Worm (Caenorhabditis elegans) whole organism, L4 larva: ENCODE data around the gene F14D2.5.

Experiments
- D1046.2 ChIP-seq: fragments of 200-800 bp; sonication (Bioruptor generic); IDR thresholded peaks from 2 replicates; pipeline ENCODE4 v1.3.6; 2022; ENCODE audit warnings: missing genetic modification characterization, missing compliant biosample characterization
- F26F4.8 ChIP-seq: fragments of 200-800 bp; sonication (Bioruptor generic); conservative IDR thresholded peaks from 2 replicates; pipeline ENCODE4 v1.3.6; 2022; ENCODE audit warnings: missing genetic modification characterization, missing compliant biosample characterization
- F49E8.2 ChIP-seq: sonication (generic microtip); optimal IDR thresholded peaks from 2 replicates; lab custom pipeline; 2016; ENCODE audit warnings: missing compliant biosample characterization, mild to moderate bottlenecking, missing genetic modification characterization, borderline replicate concordance
- Y105C5A.15 ChIP-seq: fragments of 200-800 bp; sonication (Bioruptor generic); IDR thresholded peaks from 2 replicates; pipeline ENCODE4 v1.3.6; 2022; ENCODE audit warnings: missing genetic modification characterization, missing compliant biosample characterization
- Y5F2A.4 ChIP-seq: fragments of 200-800 bp; sonication (Bioruptor generic); optimal IDR thresholded peaks from 2 replicates; lab custom pipeline; 2018; ENCODE audit warnings: mild to moderate bottlenecking, missing genetic modification characterization, missing compliant biosample characterization
- aha-1 ChIP-seq: fragments of 150-350 bp; peaks from one replicate; lab custom pipeline; 2014; ENCODE audit warnings: missing biosample characterization, missing genetic modification characterization
- aly-2 ChIP-seq: sonication (generic microtip); optimal IDR thresholded peaks from 2 replicates; lab custom pipeline; 2018; ENCODE audit warnings: missing biosample characterization, missing genetic modification characterization
- attf-4 ChIP-seq: sonication (generic microtip); optimal IDR thresholded peaks from 3 replicates; lab custom pipeline; 2017; ENCODE audit warnings: missing biosample characterization, missing genetic modification characterization
- ceh-28 ChIP-seq: fragments of 150-350 bp; optimal IDR thresholded peaks from 2 replicates; lab custom pipeline; 2014; ENCODE audit warnings: missing biosample characterization, missing genetic modification reagents, missing genetic modification characterization
- ceh-44 ChIP-seq: fragments of 200-800 bp; sonication (Bioruptor generic); IDR thresholded peaks from 2 replicates; pipeline ENCODE4 v1.3.6; 2022; ENCODE audit warnings: missing genetic modification reagents, missing genetic modification characterization, missing compliant biosample characterization
- cey-2 ChIP-seq: sonication (generic microtip); optimal IDR thresholded peaks from 3 replicates; lab custom pipeline; 2017; ENCODE audit warnings: missing genetic modification characterization, mild to moderate bottlenecking, missing compliant biosample characterization, antibody characterized with exemption, borderline replicate concordance; ENCODE audit not compliant: insufficient read depth
- ctbp-1 ChIP-seq: fragments of 200-800 bp; sonication (Bioruptor generic); IDR thresholded peaks from 2 replicates; pipeline ENCODE4 v1.3.6; 2022; ENCODE audit warnings: missing genetic modification reagents, missing genetic modification characterization, missing compliant biosample characterization
- daf-16 ChIP-seq, 3 experiments: sonication (generic microtip); optimal IDR thresholded peaks; 2 replicates each; lab custom pipeline; 2016 to 2017; ENCODE audit warnings: missing genetic modification characterization in 3 of 3, missing genetic modification reagents in 3 of 3, mild to moderate bottlenecking in 2 of 3, missing compliant biosample characterization in 2 of 3, missing biosample characterization in 1 of 3, moderate library complexity in 1 of 3
- dmd-6 ChIP-seq: fragments of 200-800 bp; sonication (Bioruptor generic); IDR thresholded peaks from 2 replicates; pipeline ENCODE4 v1.3.6; 2022; ENCODE audit warnings: missing genetic modification reagents, missing genetic modification characterization, missing compliant biosample characterization
- dmd-9 ChIP-seq: fragments of 200-800 bp; sonication (Bioruptor generic); IDR thresholded peaks from 2 replicates; pipeline ENCODE4 v1.3.6; 2022; ENCODE audit warnings: missing genetic modification reagents, missing genetic modification characterization, missing compliant biosample characterization
- dpl-1 ChIP-seq: fragments of 150-350 bp; optimal IDR thresholded peaks from 2 replicates; lab custom pipeline; 2014; ENCODE audit warnings: missing biosample characterization, missing genetic modification reagents, missing genetic modification characterization
- dve-1 ChIP-seq: sonication (generic microtip); optimal IDR thresholded peaks from 2 replicates; lab custom pipeline; 2017; ENCODE audit warnings: antibody characterized with exemption, mild to moderate bottlenecking, missing genetic modification characterization, missing compliant biosample characterization; ENCODE audit not compliant: insufficient read depth
- hlh-11 ChIP-seq: fragments of 200-800 bp; sonication (Bioruptor generic); optimal IDR thresholded peaks from 2 replicates; lab custom pipeline; 2018; ENCODE audit warnings: mild to moderate bottlenecking, missing genetic modification characterization, missing compliant biosample characterization
- hlh-30 ChIP-seq: sonication (generic microtip); optimal IDR thresholded peaks from 2 replicates; lab custom pipeline; 2017; ENCODE audit warnings: antibody characterized with exemption, mild to moderate bottlenecking, missing genetic modification characterization, missing compliant biosample characterization; ENCODE audit not compliant: insufficient read depth
- hmg-1.1 ChIP-seq: fragments of 200-800 bp; sonication (Bioruptor generic); IDR thresholded peaks from 2 replicates; pipeline ENCODE4 v1.3.6; 2022; ENCODE audit warnings: missing genetic modification reagents, missing genetic modification characterization, missing compliant biosample characterization
- jun-1 ChIP-seq: fragments of 150-350 bp; optimal IDR thresholded peaks from 2 replicates; lab custom pipeline; 2014; ENCODE audit warnings: missing biosample characterization, missing genetic modification reagents, missing genetic modification characterization
- lin-1 ChIP-seq: fragments of 200-800 bp; sonication (Bioruptor generic); IDR thresholded peaks from 2 replicates; pipeline ENCODE4 v1.3.6; 2022; ENCODE audit warnings: missing genetic modification reagents, missing genetic modification characterization, missing compliant biosample characterization
- lin-38 ChIP-seq: fragments of 200-800 bp; sonication (Bioruptor generic); IDR thresholded peaks from 2 replicates; pipeline ENCODE4 v1.3.6; 2022; ENCODE audit warnings: missing genetic modification reagents, missing genetic modification characterization, missing compliant biosample characterization
- lir-3 ChIP-seq: sonication (generic microtip); optimal IDR thresholded peaks from 2 replicates; lab custom pipeline; 2016; ENCODE audit warnings: mild to moderate bottlenecking, missing genetic modification characterization, missing compliant biosample characterization
- mdl-1 ChIP-seq, 2 experiments: fragments of 150-350 bp in 1 of 2; sonication (generic microtip) in 1 of 2; optimal IDR thresholded peaks; 2 replicates each; lab custom pipeline; 2014 to 2017; ENCODE audit warnings: missing biosample characterization in 2 of 2, missing genetic modification characterization in 2 of 2
- mxl-3 ChIP-seq: fragments of 200-800 bp; sonication (Bioruptor generic); optimal IDR thresholded peaks from 2 replicates; lab custom pipeline; 2018; ENCODE audit warnings: mild to moderate bottlenecking, missing genetic modification characterization, missing compliant biosample characterization
- nhr-10 ChIP-seq: fragments of 150-350 bp; optimal IDR thresholded peaks from 2 replicates; lab custom pipeline; 2014; ENCODE audit warnings: missing biosample characterization, missing genetic modification characterization
- nhr-102 ChIP-seq: sonication (generic microtip); optimal IDR thresholded peaks from 2 replicates; lab custom pipeline; 2016; ENCODE audit warnings: mild to moderate bottlenecking, missing genetic modification characterization, moderate library complexity, missing compliant biosample characterization
- nhr-25 ChIP-seq: sonication (generic microtip); optimal IDR thresholded peaks from 2 replicates; lab custom pipeline; 2017; ENCODE audit warnings: missing genetic modification characterization, mild to moderate bottlenecking, missing compliant biosample characterization, antibody characterized with exemption, moderate library complexity, borderline replicate concordance; ENCODE audit not compliant: insufficient read depth
- nhr-28 ChIP-seq: fragments of 150-350 bp; optimal IDR thresholded peaks from 2 replicates; lab custom pipeline; 2014; ENCODE audit warnings: missing biosample characterization, missing genetic modification characterization
- nhr-48 ChIP-seq: sonication (generic microtip); optimal IDR thresholded peaks from 2 replicates; lab custom pipeline; 2016; ENCODE audit warnings: mild to moderate bottlenecking, missing genetic modification characterization, missing compliant biosample characterization
- nhr-6 ChIP-seq: fragments of 150-350 bp; optimal IDR thresholded peaks from 2 replicates; lab custom pipeline; 2014; ENCODE audit warnings: missing biosample characterization, missing genetic modification characterization
- nhr-76 ChIP-seq: fragments of 150-350 bp; optimal IDR thresholded peaks from 2 replicates; lab custom pipeline; 2014; ENCODE audit warnings: missing biosample characterization, missing genetic modification characterization
- php-3 ChIP-seq: fragments of 200-800 bp; sonication (Bioruptor generic); IDR thresholded peaks from 2 replicates; pipeline ENCODE4 v1.3.6; 2022; ENCODE audit warnings: missing genetic modification reagents, missing genetic modification characterization, missing compliant biosample characterization
- pqm-1 ChIP-seq: sonication (generic microtip); optimal IDR thresholded peaks from 2 replicates; lab custom pipeline; 2017; ENCODE audit warnings: missing biosample characterization, missing genetic modification characterization
- rbr-2 ChIP-seq: sonication (generic microtip); optimal IDR thresholded peaks from 2 replicates; lab custom pipeline; 2016; ENCODE audit warnings: missing genotype, missing genetic modification characterization, missing compliant biosample characterization
- sdz-12 ChIP-seq: fragments of 200-800 bp; sonication (Bioruptor generic); optimal IDR thresholded peaks from 2 replicates; lab custom pipeline; 2018; ENCODE audit warnings: mild to moderate bottlenecking, missing genetic modification characterization, missing compliant biosample characterization
- snpc-1.2 ChIP-seq: fragments of 200-800 bp; sonication (Bioruptor generic); IDR thresholded peaks from 2 replicates; pipeline ENCODE4 v1.3.6; 2022; ENCODE audit warnings: missing genetic modification reagents, missing genetic modification characterization, missing compliant biosample characterization
- zip-2 ChIP-seq: fragments of 150-350 bp; optimal IDR thresholded peaks from 2 replicates; lab custom pipeline; 2014; ENCODE audit warnings: missing biosample characterization, missing genetic modification characterization
- ztf-11 ChIP-seq: fragments of 150-350 bp; optimal IDR thresholded peaks from 2 replicates; lab custom pipeline; 2014; ENCODE audit warnings: missing biosample characterization, missing genetic modification characterization
- ztf-7 ChIP-seq: fragments of 150-350 bp; optimal IDR thresholded peaks from 2 replicates; lab custom pipeline; 2014; ENCODE audit warnings: missing biosample characterization, missing genetic modification characterization

F14D2.5 gene

ce11 chrII:3340251-3340650 is at the start of gene F14D2.5:
Gene F14D2.5, plus strand, starts transcription at chrII:3340551.
- TF ChIP-seq aly-2 (no peak), lir-3 (no peak), aha-1 (no peak), ceh-28 (no peak), nhr-10 (tag; lab: Kevin White, UChicago) (no peak)

ce11 chrII:3295193-3295592 is 45.2 kb upstream of the F14D2.5 start, which contains the start of gene btb-17:
Gene btb-17, plus strand, starts transcription at chrII:3295405.
- TF ChIP-seq Y5F2A.4 = no peak
- TF ChIP-seq aha-1 = no peak
- no peak for TF ChIP-seq mxl-3 (GFP tag; lab: Kevin White, UChicago)
- TF ChIP-seq dmd-6 (GFP tag; lab: Robert Waterston, UW) = peak; percentile 62
- TF ChIP-seq nhr-76 (tag; lab: Kevin White, UChicago) = no peak
- no peak for TF ChIP-seq F49E8.2 (tag; lab: Kevin White, UChicago)
- no peak for TF ChIP-seq D1046.2
- no peak for TF ChIP-seq jun-1
- TF ChIP-seq nhr-102 (tag; lab: Kevin White, UChicago) = no peak
- TF ChIP-seq daf-16 (GFP tag; optimal IDR thresholded peaks at IDR 0.05; lab: Kevin White, UChicago) = no peak
- TF ChIP-seq daf-16 (tag; optimal IDR thresholded peaks at IDR 0.05; lab: Kevin White, UChicago) = peak; percentile 92
- TF ChIP-seq dpl-1 (GFP tag; lab: Kevin White, UChicago) = no peak
- peak; percentile 54 for TF ChIP-seq pqm-1 (tag; lab: Kevin White, UChicago)
- no peak for TF ChIP-seq nhr-6
- peak; percentile 24 for TF ChIP-seq hlh-11 (tag; lab: Kevin White, UChicago)
- TF ChIP-seq nhr-48 (tag; lab: Kevin White, UChicago) = no peak
- TF ChIP-seq nhr-25 (tag; lab: Kevin White, UChicago) = no peak
- TF ChIP-seq php-3 (GFP tag; lab: Robert Waterston, UW) = 0 out of 2 replicates have a peak, but pooled peaks have one; percentile 59
- TF ChIP-seq F26F4.8 (GFP tag; lab: Robert Waterston, UW) = no peak
- no peak for TF ChIP-seq rbr-2 (tag; lab: Kevin White, UChicago)
- TF ChIP-seq lin-38 (GFP tag; lab: Robert Waterston, UW) = no peak
- no peak for TF ChIP-seq ztf-11 (tag; lab: Kevin White, UChicago)
- TF ChIP-seq nhr-28 (tag; lab: Kevin White, UChicago) = peak; percentile 52
- no peak for TF ChIP-seq lin-1 (GFP tag; lab: Robert Waterston, UW)
- TF ChIP-seq ceh-44 = no peak
- no peak for TF ChIP-seq hmg-1.1 (GFP tag; lab: Robert Waterston, UW)
- TF ChIP-seq sdz-12 = no peak
- TF ChIP-seq mdl-1 (tag; optimal IDR thresholded peaks at IDR 0.05; lab: Kevin White, UChicago) = no peak
- TF ChIP-seq attf-4 (tag; lab: Kevin White, UChicago) = no peak

- TF ChIP-seq ctbp-1 (GFP tag; lab: Robert Waterston, UW) = no peak
- TF ChIP-seq Y105C5A.15 (GFP tag; lab: Robert Waterston, UW) = no peak
- TF ChIP-seq nhr-28 (tag; lab: Kevin White, UChicago) = peak; percentile 36
- TF ChIP-seq snpc-1.2 (GFP tag; lab: Robert Waterston, UW) = no peak
- TF ChIP-seq daf-16 (GFP tag; optimal IDR thresholded peaks at IDR 0.05; lab: Kevin White, UChicago) = no peak
- TF ChIP-seq daf-16 (tag; optimal IDR thresholded peaks at IDR 0.05; lab: Kevin White, UChicago) = peak; percentile 91
- TF ChIP-seq hlh-11 (tag; lab: Kevin White, UChicago) = peak; percentile 9
- peak; percentile 1 for TF ChIP-seq pqm-1 (tag; lab: Kevin White, UChicago)
- no peak for TF ChIP-seq cey-2
- TF ChIP-seq dmd-6 (GFP tag; lab: Robert Waterston, UW) = 0 out of 2 replicates have a peak, but pooled peaks have one; percentile 13
- no peak for TF ChIP-seq ceh-44
- no peak for TF ChIP-seq zip-2 (tag; lab: Kevin White, UChicago)
- no peak for TF ChIP-seq dmd-9 (GFP tag; lab: Robert Waterston, UW)
- TF ChIP-seq ztf-7 = no peak
- peak; percentile 40 for TF ChIP-seq dve-1 (tag; lab: Kevin White, UChicago)
- TF ChIP-seq hlh-30 = peak; percentile 26
Measured at ce11 chrII:3296644-3297043, 43.7 kb upstream of the F14D2.5 start, which contains the start of gene btb-16. Gene btb-16, plus strand, starts transcription at chrII:3296883.
